Fruit fly (Drosophila melanogaster) whole organism, wandering third instar larva: ENCODE measurements around the gene CG15912.

Source experiments
- Abd-B ChIP-seq: fragments of >200 bp; optimal IDR thresholded peaks from 2 replicates; lab custom pipeline; 2017; ENCODE audit warnings: missing biosample characterization, missing genetic modification characterization
- CG32264 ChIP-seq: fragments of 200-800 bp; sonication (Bioruptor generic); optimal IDR thresholded peaks from 2 replicates; lab custom pipeline; 2016; ENCODE audit warnings: missing biosample characterization, missing genetic modification characterization
- CG9705 ChIP-seq: fragments of 200-800 bp; sonication (Bioruptor generic); optimal IDR thresholded peaks from 2 replicates; lab custom pipeline; 2018; ENCODE audit warnings: missing biosample characterization, mild to moderate bottlenecking, missing genetic modification characterization
- CrebA ChIP-seq: fragments of 200-800 bp; sonication (Bioruptor generic); optimal IDR thresholded peaks from 2 replicates; lab custom pipeline; 2016; ENCODE audit warnings: missing biosample characterization, mild to moderate bottlenecking, missing genetic modification characterization, borderline replicate concordance
- Dfd ChIP-seq: fragments of >200 bp; optimal IDR thresholded peaks from 2 replicates; lab custom pipeline; 2017; ENCODE audit warnings: missing biosample characterization, missing genetic modification characterization
- Dif ChIP-seq: fragments of 200-275, 200-300 bp; sonication (Bioruptor generic); optimal IDR thresholded peaks from 2 replicates; lab custom pipeline; 2018; ENCODE audit warnings: missing biosample characterization, missing genetic modification characterization; ENCODE audit not compliant: partially characterized antibody
- GATAd ChIP-seq: sonication (Bioruptor generic); optimal IDR thresholded peaks from 2 replicates; lab custom pipeline; 2016; ENCODE audit warnings: missing biosample characterization, missing genetic modification characterization
- HLH106 ChIP-seq: fragments of 200-800 bp; optimal IDR thresholded peaks from 3 replicates; lab custom pipeline; 2019; ENCODE audit warnings: missing biosample characterization, mild to moderate bottlenecking, missing genetic modification characterization, moderate library complexity
- Hnf4 ChIP-seq: fragments of 200-800 bp; sonication (Bioruptor generic); optimal IDR thresholded peaks from 2 replicates; lab custom pipeline; 2016; ENCODE audit warnings: missing biosample characterization, mild to moderate bottlenecking, missing genetic modification characterization
- Hr78 ChIP-seq: fragments of >200 bp; optimal IDR thresholded peaks from 2 replicates; lab custom pipeline; 2017; ENCODE audit warnings: missing biosample characterization, missing genetic modification characterization
- Hr83 ChIP-seq: fragments of 200-300 bp; sonication (Bioruptor generic); optimal IDR thresholded peaks from 2 replicates; lab custom pipeline; 2016; ENCODE audit warnings: missing biosample characterization, mild to moderate bottlenecking, missing genetic modification characterization, moderate library complexity; ENCODE audit not compliant: poor library complexity, severe bottlenecking
- Jra ChIP-seq: sonication (Bioruptor generic); optimal IDR thresholded peaks from 2 replicates; lab custom pipeline; 2016; ENCODE audit warnings: missing biosample characterization, missing genetic modification characterization
- Mio ChIP-seq: sonication (Bioruptor generic); optimal IDR thresholded peaks from 2 replicates; lab custom pipeline; 2016; ENCODE audit warnings: missing biosample characterization, missing genetic modification characterization
- N ChIP-seq: fragments of >200 bp; optimal IDR thresholded peaks from 2 replicates; lab custom pipeline; 2018; ENCODE audit warnings: missing biosample characterization, missing external identifiers, missing genetic modification characterization
- OdsH ChIP-seq: fragments of 200-800 bp; sonication (Bioruptor generic); optimal IDR thresholded peaks from 2 replicates; lab custom pipeline; 2016; ENCODE audit warnings: missing biosample characterization, mild to moderate bottlenecking, missing genetic modification characterization
- Rel ChIP-seq, 2 experiments: fragments of 200-800 bp; sonication (Bioruptor generic) in 1 of 2; optimal IDR thresholded peaks; 2 replicates in 1 of 2; 3 replicates in 1 of 2; lab custom pipeline; 2016 to 2019; ENCODE audit warnings: mild to moderate bottlenecking in 2 of 2, missing biosample characterization in 2 of 2, missing genetic modification characterization in 2 of 2, moderate library complexity in 1 of 2
- Sp1 ChIP-seq: fragments of 200-800 bp; sonication (Bioruptor generic); optimal IDR thresholded peaks from 3 replicates; lab custom pipeline; 2019; ENCODE audit warnings: missing biosample characterization, mild to moderate bottlenecking, missing genetic modification characterization, moderate library complexity
- Vsx2 ChIP-seq: fragments of 200-300, 225-300 bp; sonication (Bioruptor generic); optimal IDR thresholded peaks from 2 replicates; lab custom pipeline; 2018; ENCODE audit warnings: missing biosample characterization, missing genetic modification characterization; ENCODE audit not compliant: partially characterized antibody
- br ChIP-seq: fragments of 200-800 bp; sonication (Bioruptor generic); optimal IDR thresholded peaks from 2 replicates; lab custom pipeline; 2016; ENCODE audit warnings: missing biosample characterization, missing genetic modification characterization
- brk ChIP-seq: fragments of 200-800 bp; sonication (Bioruptor generic); optimal IDR thresholded peaks from 2 replicates; lab custom pipeline; 2016; ENCODE audit warnings: missing biosample characterization, mild to moderate bottlenecking, missing genetic modification characterization
- dl ChIP-seq, 2 experiments: fragments of 175-275, 200-275 bp in 1 of 2; fragments of 200-275 bp in 1 of 2; sonication (Bioruptor generic); optimal IDR thresholded peaks; lab custom pipeline; 2018; ENCODE audit warnings: mild to moderate bottlenecking in 2 of 2, missing biosample characterization in 2 of 2, missing genetic modification characterization in 2 of 2, moderate library complexity in 2 of 2; ENCODE audit not compliant: partially characterized antibody in 2 of 2, insufficient read depth in 1 of 2
- dmrt93B ChIP-seq: fragments of 200-800 bp; sonication (Bioruptor generic); optimal IDR thresholded peaks from 2 replicates; lab custom pipeline; 2018; ENCODE audit warnings: missing biosample characterization, mild to moderate bottlenecking, missing genetic modification characterization
- dsf ChIP-seq: sonication (Bioruptor generic); optimal IDR thresholded peaks from 2 replicates; lab custom pipeline; 2016; ENCODE audit warnings: missing biosample characterization, missing genetic modification characterization, borderline replicate concordance
- ey ChIP-seq: fragments of 200-800 bp; sonication (Bioruptor generic); optimal IDR thresholded peaks from 2 replicates; lab custom pipeline; 2016; ENCODE audit warnings: missing biosample characterization, missing genetic modification characterization
- foxo ChIP-seq, 2 experiments: fragments of 200-800 bp; sonication (Bioruptor generic); optimal IDR thresholded peaks; 2 replicates in 1 of 2; 3 replicates in 1 of 2; lab custom pipeline; 2016 to 2017; ENCODE audit warnings: missing biosample characterization in 2 of 2, missing genetic modification characterization in 2 of 2
- fru ChIP-seq: fragments of 200-800 bp; sonication (Bioruptor generic); optimal IDR thresholded peaks from 3 replicates; lab custom pipeline; 2016; ENCODE audit warnings: missing biosample characterization, mild to moderate bottlenecking, missing genetic modification characterization
- h ChIP-seq: fragments of 200-800 bp; sonication (Bioruptor generic); optimal IDR thresholded peaks from 3 replicates; lab custom pipeline; 2016; ENCODE audit warnings: missing biosample characterization, mild to moderate bottlenecking, missing genetic modification characterization
- jim ChIP-seq: fragments of 175-275, 200-325 bp; sonication (Bioruptor generic); optimal IDR thresholded peaks from 2 replicates; lab custom pipeline; 2016; ENCODE audit warnings: missing biosample characterization, mild to moderate bottlenecking, missing genetic modification characterization
- lola ChIP-seq: fragments of >200 bp; optimal IDR thresholded peaks from 2 replicates; lab custom pipeline; 2017; ENCODE audit warnings: missing biosample characterization, missing genetic modification characterization
- pan ChIP-seq: fragments of >200 bp; optimal IDR thresholded peaks from 2 replicates; lab custom pipeline; 2017
- psq ChIP-seq: fragments of 200-800 bp; sonication (Bioruptor generic); optimal IDR thresholded peaks from 3 replicates; lab custom pipeline; 2017; ENCODE audit warnings: missing biosample characterization, mild to moderate bottlenecking, missing genetic modification characterization, moderate library complexity
- rgr ChIP-seq: fragments of 200-800 bp; sonication (Bioruptor generic); optimal IDR thresholded peaks from 3 replicates; lab custom pipeline; 2016; ENCODE audit warnings: missing biosample characterization, mild to moderate bottlenecking, missing genetic modification characterization
- sv ChIP-seq: fragments of 200-800 bp; sonication (Bioruptor generic); optimal IDR thresholded peaks from 3 replicates; lab custom pipeline; 2016; ENCODE audit warnings: missing biosample characterization, missing genetic modification characterization
- tai ChIP-seq: sonication (Bioruptor generic); optimal IDR thresholded peaks from 2 replicates; lab custom pipeline; 2016; ENCODE audit warnings: missing biosample characterization, missing genetic modification characterization
- usp ChIP-seq: fragments of >200 bp; optimal IDR thresholded peaks from 2 replicates; lab custom pipeline; 2017; ENCODE audit warnings: missing biosample characterization, missing genetic modification characterization
- woc ChIP-seq: sonication (Bioruptor generic); optimal IDR thresholded peaks from 2 replicates; lab custom pipeline; 2016; ENCODE audit warnings: missing biosample characterization, mild to moderate bottlenecking, missing genetic modification characterization

The CG15912 gene

DNA sequence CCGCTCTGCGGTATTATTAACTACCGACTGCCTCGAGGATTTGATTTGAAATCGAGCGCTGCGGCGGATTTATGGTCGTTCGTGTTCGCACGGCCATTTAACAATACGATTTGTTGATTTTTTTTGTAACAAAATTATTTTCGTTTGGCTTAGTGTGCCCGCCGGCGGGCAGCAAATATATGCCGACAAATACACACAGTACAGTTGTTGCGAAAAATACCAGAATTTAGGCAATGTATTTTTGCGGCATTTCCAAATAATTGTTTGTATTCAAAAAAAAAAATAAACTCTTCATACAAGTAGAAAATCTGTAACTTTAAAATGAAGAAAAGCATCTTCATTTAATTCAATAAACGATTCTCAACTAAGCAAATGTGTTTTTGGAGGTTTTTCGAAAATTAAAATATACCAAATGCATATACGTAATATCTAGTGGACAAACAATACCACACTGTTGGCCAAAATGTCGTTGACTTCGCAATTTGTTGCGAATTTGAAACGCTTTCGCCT lies at the start of gene CG15912, which contains the start of gene Usf:
Gene CG15912 (plus strand): TSS at position 460 of the 510 bp plus-strand sequence.
Gene Usf (minus strand): TSS at position 184 of the 510 bp plus-strand sequence.
- TF ChIP-seq tai (no peak), rgr (peak; percentile 72)

dm6 chrX:4503542-4503941 lies 45.3 kb upstream of the CG15912 start:
- TF ChIP-seq br (GFP tag; lab: Kevin White, UChicago) (peak; percentile 34), psq (GFP tag; lab: Kevin White, UChicago) (peak; percentile 13), brk (GFP tag; lab: Kevin White, UChicago) (no peak), rgr (peak; percentile 44), usp (GFP tag; lab: Kevin White, UChicago) (no peak), Jra (GFP tag; lab: Kevin White, UChicago) (no peak), Hr83 (no peak), Dif (GFP tag; lab: Kevin White, UChicago) (no peak), h (GFP tag; lab: Kevin White, UChicago) (peak; percentile 43), OdsH (peak; percentile 45), woc (GFP tag; lab: Kevin White, UChicago) (peak; percentile 7), CG9705 (GFP tag; lab: Kevin White, UChicago) (no peak), Dfd (GFP tag; lab: Kevin White, UChicago) (no peak), dsf (GFP tag; lab: Kevin White, UChicago) (no peak), GATAd (GFP tag; lab: Kevin White, UChicago) (no peak), fru (GFP tag; lab: Kevin White, UChicago) (peak; percentile 48), Hnf4 (GFP tag; lab: Kevin White, UChicago) (peak; percentile 32), dmrt93B (peak; percentile 19), Sp1 (GFP tag; lab: Kevin White, UChicago) (peak; percentile 19), HLH106 (tag; lab: Kevin White, UChicago) (peak; percentile 50), foxo (GFP tag; optimal IDR thresholded peaks at IDR 0.05; lab: Kevin White, UChicago) (peak in 1 of 2 experiments; percentile 58), ey (GFP tag; lab: Kevin White, UChicago) (peak; percentile 50), dl (GFP tag; optimal IDR thresholded peaks at IDR 0.05; lab: Kevin White, UChicago; ENCODE audit: insufficient read depth in 1 of 2, partially characterized antibody in 2 of 2) (no peak), CrebA (no peak), Rel (GFP tag; optimal IDR thresholded peaks at IDR 0.05; lab: Kevin White, UChicago) (no peak), Rel (tag; optimal IDR thresholded peaks at IDR 0.05; lab: Kevin White, UChicago) (no peak)

DNA sequence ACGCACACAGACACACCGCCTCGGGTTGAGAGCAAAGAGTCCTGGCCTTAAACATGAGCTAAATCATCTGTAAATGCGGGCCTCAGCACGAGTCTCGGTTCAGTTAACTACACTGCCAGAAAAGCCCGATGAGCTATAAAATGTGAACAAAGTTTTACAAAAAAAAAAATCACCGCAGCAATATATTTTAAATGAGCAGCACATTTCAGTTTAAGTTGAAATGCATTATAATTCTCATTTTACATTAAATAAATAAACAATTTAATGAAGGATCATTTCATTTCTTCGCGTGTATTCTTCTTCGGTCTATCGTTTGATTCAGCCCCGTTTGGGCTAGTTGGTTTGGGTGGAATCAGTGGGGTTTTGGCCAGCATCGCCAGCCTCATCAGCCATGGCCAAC lies 43.6 kb upstream of the CG15912 start:
- no peak for TF ChIP-seq Vsx2 (GFP tag; lab: Kevin White, UChicago)
- TF ChIP-seq foxo (GFP tag; optimal IDR thresholded peaks at IDR 0.05; lab: Kevin White, UChicago) = peak in 1 of 2 experiments; percentile 1

DNA sequence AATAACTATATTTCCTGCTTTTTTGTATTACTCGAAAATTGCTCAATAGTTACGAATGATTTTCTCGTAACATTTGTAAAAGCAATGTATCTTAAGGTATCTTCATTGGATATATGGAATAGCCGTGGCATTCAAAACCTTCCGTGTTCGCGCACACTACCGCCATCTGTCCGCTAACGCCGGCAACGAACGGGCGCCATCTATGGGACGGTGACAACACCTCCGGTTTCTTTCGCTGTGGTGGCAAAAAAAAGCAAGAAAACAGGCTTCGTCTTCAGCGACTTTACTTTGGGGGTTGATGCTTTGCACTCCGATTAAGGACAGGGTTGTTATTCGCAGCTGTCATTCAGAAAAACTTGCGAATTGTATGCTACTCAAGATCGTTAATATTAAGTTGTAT lies 41.7 kb upstream of the CG15912 start:
- TF ChIP-seq Jra (GFP tag; lab: Kevin White, UChicago) = no peak
- TF ChIP-seq ey (GFP tag; lab: Kevin White, UChicago) = no peak
- TF ChIP-seq CrebA = no peak
- TF ChIP-seq psq (GFP tag; lab: Kevin White, UChicago) = no peak
- TF ChIP-seq Vsx2 (GFP tag; lab: Kevin White, UChicago) = no peak
- no peak for TF ChIP-seq Dif (GFP tag; lab: Kevin White, UChicago)
- no peak for TF ChIP-seq HLH106 (tag; lab: Kevin White, UChicago)
- no peak for TF ChIP-seq woc (GFP tag; lab: Kevin White, UChicago)
- no peak for TF ChIP-seq GATAd (GFP tag; lab: Kevin White, UChicago)
- no peak for TF ChIP-seq pan (lab: Kevin White, UChicago)
- no peak for TF ChIP-seq Sp1 (GFP tag; lab: Kevin White, UChicago)
- TF ChIP-seq lola (GFP tag; lab: Kevin White, UChicago) = no peak
- peak; percentile 4 for TF ChIP-seq fru (GFP tag; lab: Kevin White, UChicago)
- TF ChIP-seq Hr78 = no peak
- no peak for TF ChIP-seq h (GFP tag; lab: Kevin White, UChicago)
- TF ChIP-seq dmrt93B = no peak
- TF ChIP-seq sv = no peak
- peak in 1 of 2 experiments; percentile 48 for TF ChIP-seq foxo (GFP tag; optimal IDR thresholded peaks at IDR 0.05; lab: Kevin White, UChicago)
- TF ChIP-seq Hnf4 (GFP tag; lab: Kevin White, UChicago) = no peak
- TF ChIP-seq br (GFP tag; lab: Kevin White, UChicago) = peak; percentile 26
- TF ChIP-seq OdsH = no peak
- TF ChIP-seq CG32264 = no peak
- no peak for TF ChIP-seq dsf (GFP tag; lab: Kevin White, UChicago)
- no peak for TF ChIP-seq CG9705 (GFP tag; lab: Kevin White, UChicago)
- no peak for TF ChIP-seq Rel (GFP tag; optimal IDR thresholded peaks at IDR 0.05; lab: Kevin White, UChicago)
- no peak for TF ChIP-seq Rel (tag; optimal IDR thresholded peaks at IDR 0.05; lab: Kevin White, UChicago)
- TF ChIP-seq brk (GFP tag; lab: Kevin White, UChicago) = no peak
- no peak for TF ChIP-seq Mio (GFP tag; lab: Kevin White, UChicago)
- TF ChIP-seq rgr = peak; percentile 27
- no peak for TF ChIP-seq N (GFP tag; lab: Kevin White, UChicago)
- TF ChIP-seq jim (GFP tag; lab: Kevin White, UChicago) = no peak
- no peak for TF ChIP-seq Dfd (GFP tag; lab: Kevin White, UChicago)
- TF ChIP-seq tai = no peak
- TF ChIP-seq Abd-B (GFP tag; lab: Kevin White, UChicago) = no peak
